Fruit fly (Drosophila melanogaster): ENCODE data around the gene Rbp9.

Rbp9 gene

dm6 chr2L:2993236-2993635, 38.7 kb downstream of the Rbp9 start (continued):
- TF ChIP-seq hkb (optimal IDR thresholded peaks at IDR 0.05) = no peak
- peak; percentile 35; the same call in 1 of the 2 replicates for TF ChIP-seq hkb (GFP tag; IDR thresholded peaks at IDR 0.05)
- peak; percentile 93 for TF ChIP-seq CG4360 (GFP tag; IDR thresholded peaks at IDR 0.05)
- no peak for TF ChIP-seq Dek (tag; optimal IDR thresholded peaks at IDR 0.05)
- 0 out of 3 replicates have a peak, but pooled peaks have one; percentile 26 for TF ChIP-seq gce (GFP tag; IDR thresholded peaks at IDR 0.05)
- peak in 1 of 2 experiments; percentile 24 for TF ChIP-seq Trl (optimal IDR thresholded peaks at IDR 0.05)
- TF ChIP-seq Trl (GFP tag; optimal IDR thresholded peaks at IDR 0.05) = no peak
- TF ChIP-seq CG10267 (tag; optimal IDR thresholded peaks at IDR 0.05) = no peak
- peak; percentile 36 for TF ChIP-seq kah (GFP tag; optimal IDR thresholded peaks at IDR 0.05)

- no peak for TF ChIP-seq CG30431 (GFP tag; optimal IDR thresholded peaks at IDR 0.05)
- TF ChIP-seq CG8478 (optimal IDR thresholded peaks at IDR 0.05) = peak; percentile 82
- TF ChIP-seq fu2 (GFP tag; optimal IDR thresholded peaks at IDR 0.05) = no peak
- TF ChIP-seq CG34224 (GFP tag; IDR thresholded peaks at IDR 0.05; ENCODE audit: partially characterized antibody) = no peak
- no peak for TF ChIP-seq TFAM (GFP tag; optimal IDR thresholded peaks at IDR 0.05)
- no peak for TF ChIP-seq CG4424 (GFP tag; optimal IDR thresholded peaks at IDR 0.05)
- TF ChIP-seq sd (tag; optimal IDR thresholded peaks at IDR 0.05) = no peak
- peak; percentile 52; the same call in 1 of the 2 replicates for TF ChIP-seq Awh (GFP tag; IDR thresholded peaks at IDR 0.05)
- no peak for TF ChIP-seq dpn (GFP tag; optimal IDR thresholded peaks at IDR 0.05)
- no peak for TF ChIP-seq ken (GFP tag; IDR thresholded peaks at IDR 0.05)
- no peak for TF ChIP-seq otp (GFP tag; IDR thresholded peaks at IDR 0.05)
- no peak for TF ChIP-seq pita (GFP tag; optimal IDR thresholded peaks at IDR 0.05)
- TF ChIP-seq CG14860 (GFP tag; IDR thresholded peaks at IDR 0.05; ENCODE audit: partially characterized antibody) = no peak
- TF ChIP-seq toy (GFP tag; IDR thresholded peaks at IDR 0.05) = 0 out of 2 replicates have a peak, but pooled peaks have one; percentile 20
- TF ChIP-seq bbx (GFP tag; IDR thresholded peaks at IDR 0.05; ENCODE audit: partially characterized antibody) = no peak
- TF ChIP-seq CG14965 (GFP tag; optimal IDR thresholded peaks at IDR 0.05; ENCODE audit: borderline replicate concordance) = no peak
- no peak for TF ChIP-seq fd64A (GFP tag; optimal IDR thresholded peaks at IDR 0.05)
- TF ChIP-seq ro (GFP tag; IDR thresholded peaks at IDR 0.05) = no peak
- 0 out of 3 replicates have a peak, but pooled peaks have one; percentile 15 for TF ChIP-seq CG7357 (GFP tag; IDR thresholded peaks at IDR 0.05)
- TF ChIP-seq Med (GFP tag) = peak; percentile 44
- TF ChIP-seq CG9797 (GFP tag; optimal IDR thresholded peaks at IDR 0.05) = no peak
- TF ChIP-seq D19A (tag; optimal IDR thresholded peaks at IDR 0.05) = no peak
- no peak for TF ChIP-seq CG12659 (GFP tag; optimal IDR thresholded peaks at IDR 0.05)
- TF ChIP-seq CG11093 (GFP tag; IDR thresholded peaks at IDR 0.05) = 0 out of 3 replicates have a peak, but pooled peaks have one; percentile 21
- TF ChIP-seq Bdp1 (GFP tag; optimal IDR thresholded peaks at IDR 0.05) = no peak
- TF ChIP-seq gcm (GFP tag; optimal IDR thresholded peaks at IDR 0.05) = no peak
- no peak for TF ChIP-seq org-1 (GFP tag; optimal IDR thresholded peaks at IDR 0.05)
- no peak for TF ChIP-seq sug (tag; optimal IDR thresholded peaks at IDR 0.05)
- TF ChIP-seq repo (GFP tag; optimal IDR thresholded peaks at IDR 0.05) = no peak
- TF ChIP-seq Dbx (GFP tag; IDR thresholded peaks at IDR 0.05) = peak; percentile 22; the same call in 1 of the 3 replicates
- TF ChIP-seq Dref (GFP tag; IDR thresholded peaks at IDR 0.05) = no peak
- TF ChIP-seq H15 (GFP tag; IDR thresholded peaks at IDR 0.05) = no peak
Observed at dm6 chr2L:2993702-2994101, 39.1 kb downstream of the Rbp9 start.

- TF ChIP-seq CG14050 (GFP tag; IDR thresholded peaks at IDR 0.05) (no peak), bcd (GFP tag; optimal IDR thresholded peaks at IDR 0.05) (no peak), CG4707 (GFP tag; optimal IDR thresholded peaks at IDR 0.05) (no peak), D19B (GFP tag; optimal IDR thresholded peaks at IDR 0.05) (no peak), CG7963 (GFP tag; IDR thresholded peaks at IDR 0.05; ENCODE audit: partially characterized antibody) (peak; percentile 99), Meics (GFP tag; optimal IDR thresholded peaks at IDR 0.05) (no peak), zfh2 (GFP tag; optimal IDR thresholded peaks at IDR 0.05) (no peak), Xrp1 (GFP tag; IDR thresholded peaks at IDR 0.05) (no peak), CG7987 (GFP tag; optimal IDR thresholded peaks at IDR 0.05) (no peak), CoRest (tag; optimal IDR thresholded peaks at IDR 0.05) (no peak), CG4424 (GFP tag; optimal IDR thresholded peaks at IDR 0.05) (no peak), D (optimal IDR thresholded peaks at IDR 0.05) (no peak), D (GFP tag; optimal IDR thresholded peaks at IDR 0.05) (no peak)
Observed at dm6 chr2L:2999113-2999512, 44.6 kb downstream of the Rbp9 start, which contains the start of gene Ccdc85. Ccdc85 (plus strand) TSS chr2L:2999286.

Measured in whole organism, embryonic.